Fruit fly (Drosophila melanogaster) whole organism, embryonic: Measurements from ENCODE around the gene sws.

ENCODE experiments used
- CG11560 ChIP-seq: fragments of 200-800 bp; sonication (Bioruptor generic); IDR thresholded peaks from 3 replicates; pipeline ENCODE4 v1.3.6; 2022; ENCODE audit warnings: missing biosample characterization, missing genetic modification characterization
- CG12104 ChIP-seq: fragments of 200-800 bp; sonication (Bioruptor generic); optimal IDR thresholded peaks from 3 replicates; lab custom pipeline; 2016; ENCODE audit warnings: missing biosample characterization, missing genetic modification characterization
- CG14710 ChIP-seq: fragments of 200-800 bp; sonication (Bioruptor generic); optimal IDR thresholded peaks from 3 replicates; lab custom pipeline; 2019; ENCODE audit warnings: missing biosample characterization, mild to moderate bottlenecking, missing genetic modification characterization, moderate library complexity
- CG15514 ChIP-seq: fragments of 200-800 bp; sonication (Bioruptor generic); optimal IDR thresholded peaks from 3 replicates; lab custom pipeline; 2017; ENCODE audit warnings: missing biosample characterization, missing genetic modification characterization, mild to moderate bottlenecking, moderate library complexity, missing genetic modification reagents
- CG15696 ChIP-seq: fragments of 200-800 bp; sonication (Bioruptor generic); optimal IDR thresholded peaks from 2 replicates; lab custom pipeline; 2019; ENCODE audit warnings: missing biosample characterization, mild to moderate bottlenecking, missing genetic modification characterization, moderate library complexity
- CG18011 ChIP-seq: fragments of 200-800 bp; sonication (Bioruptor generic); optimal IDR thresholded peaks from 2 replicates; lab custom pipeline; 2017; ENCODE audit warnings: missing biosample characterization, missing genetic modification characterization, mild to moderate bottlenecking, moderate library complexity, missing genotype
- CG18619 ChIP-seq: fragments of 200-800 bp; sonication (Bioruptor generic); optimal IDR thresholded peaks from 3 replicates; lab custom pipeline; 2017; ENCODE audit warnings: missing biosample characterization, mild to moderate bottlenecking, missing genetic modification characterization
- CG2678 ChIP-seq: fragments of 200-800 bp; sonication (Bioruptor generic); optimal IDR thresholded peaks from 3 replicates; lab custom pipeline; 2019; ENCODE audit warnings: missing biosample characterization, mild to moderate bottlenecking, missing genetic modification characterization, moderate library complexity
- CG30020 ChIP-seq: fragments of 200-800 bp; optimal IDR thresholded peaks from 2 replicates; lab custom pipeline; 2019; ENCODE audit warnings: missing biosample characterization, mild to moderate bottlenecking, missing genetic modification characterization, moderate library complexity
- CG30431 ChIP-seq: fragments of 200-800 bp; sonication (Bioruptor generic); optimal IDR thresholded peaks from 2 replicates; lab custom pipeline; 2017; ENCODE audit warnings: missing biosample characterization, missing genetic modification characterization
- CG3407 ChIP-seq: fragments of 200-800 bp; sonication (Bioruptor generic); optimal IDR thresholded peaks from 2 replicates; lab custom pipeline; 2018; ENCODE audit warnings: missing biosample characterization, mild to moderate bottlenecking, missing genetic modification characterization
- CG3726 ChIP-seq: fragments of 200-800 bp; sonication (Bioruptor generic); IDR thresholded peaks from 3 replicates; pipeline ENCODE4, ENCODE4 v1.3.6; 2022; ENCODE audit warnings: missing biosample characterization, missing genetic modification characterization
- CG42726 ChIP-seq: fragments of 200-800 bp; sonication (Bioruptor generic); IDR thresholded peaks from 2 replicates; pipeline ENCODE4 v1.3.6; 2022; ENCODE audit warnings: missing biosample characterization, missing genetic modification characterization; ENCODE audit not compliant: partially characterized antibody
- CG6765 ChIP-seq: fragments of 200-800 bp; sonication (Bioruptor generic); optimal IDR thresholded peaks from 3 replicates; lab custom pipeline; 2017; ENCODE audit warnings: missing biosample characterization, mild to moderate bottlenecking, missing genetic modification characterization
- CG6791 ChIP-seq: fragments of 200-800 bp; sonication (Bioruptor generic); IDR thresholded peaks from 3 replicates; pipeline ENCODE4 v1.3.6; 2022; ENCODE audit warnings: missing biosample characterization, missing genetic modification characterization; ENCODE audit not compliant: partially characterized antibody
- CG7556 ChIP-seq: fragments of 200-800 bp; sonication (Bioruptor generic); optimal IDR thresholded peaks from 2 replicates; lab custom pipeline; 2017; ENCODE audit warnings: missing biosample characterization, mild to moderate bottlenecking, missing genetic modification characterization
- CG7963 ChIP-seq: fragments of 200-800 bp; sonication (Bioruptor generic); IDR thresholded peaks from 3 replicates; pipeline ENCODE4 v1.3.6; 2022; ENCODE audit warnings: missing biosample characterization, missing genetic modification characterization; ENCODE audit not compliant: partially characterized antibody
- Camta ChIP-seq: fragments of 200-800 bp; sonication (Bioruptor generic); optimal IDR thresholded peaks from 2 replicates; lab custom pipeline; 2016; ENCODE audit warnings: missing biosample characterization, missing genetic modification characterization
- Deaf1 ChIP-seq: fragments of 200-800 bp; optimal IDR thresholded peaks from 3 replicates; lab custom pipeline; 2019; ENCODE audit warnings: missing biosample characterization, mild to moderate bottlenecking, missing genetic modification characterization, moderate library complexity
- Dip3 ChIP-seq: fragments of 200-800 bp; sonication (Bioruptor generic); optimal IDR thresholded peaks from 3 replicates; lab custom pipeline; 2016; ENCODE audit warnings: missing biosample characterization, missing genetic modification characterization
- Dref ChIP-seq: fragments of 200-800 bp; sonication (Bioruptor generic); IDR thresholded peaks from 2 replicates; pipeline ENCODE4 v1.3.6; 2022; ENCODE audit warnings: missing biosample characterization, missing genetic modification characterization
- Elba2 ChIP-seq: fragments of 200-800 bp; sonication (Bioruptor generic); optimal IDR thresholded peaks from 3 replicates; lab custom pipeline; 2016; ENCODE audit warnings: missing biosample characterization, missing genetic modification characterization
- Fer1 ChIP-seq: fragments of 200-800 bp; sonication (Bioruptor generic); optimal IDR thresholded peaks from 2 replicates; lab custom pipeline; 2017; ENCODE audit warnings: missing biosample characterization, mild to moderate bottlenecking, missing genetic modification characterization
- HLH54F ChIP-seq: fragments of 200-800 bp; sonication (Bioruptor generic); optimal IDR thresholded peaks from 3 replicates; lab custom pipeline; 2016; ENCODE audit warnings: missing biosample characterization, missing genetic modification characterization
- HmgD ChIP-seq: fragments of 200-800 bp; sonication (Bioruptor generic); optimal IDR thresholded peaks from 3 replicates; lab custom pipeline; 2016; ENCODE audit warnings: missing biosample characterization, missing genetic modification characterization
- Hr51 ChIP-seq, 2 experiments: fragments of 200-800 bp; sonication (Bioruptor generic); optimal IDR thresholded peaks; 2 replicates in 1 of 2; 3 replicates in 1 of 2; lab custom pipeline; 2016 to 2018; ENCODE audit warnings: missing biosample characterization in 2 of 2, missing genetic modification characterization in 2 of 2, mild to moderate bottlenecking in 1 of 2, moderate library complexity in 1 of 2
- Meics ChIP-seq: fragments of 200-800 bp; sonication (Bioruptor generic); optimal IDR thresholded peaks from 2 replicates; lab custom pipeline; 2017; ENCODE audit warnings: missing biosample characterization, mild to moderate bottlenecking, missing genetic modification characterization
- NK7.1 ChIP-seq: fragments of 200-800 bp; sonication (Bioruptor generic); optimal IDR thresholded peaks from 3 replicates; lab custom pipeline; 2016; ENCODE audit warnings: missing biosample characterization, missing genetic modification characterization
- Oaz ChIP-seq: fragments of 200-800 bp; sonication (Bioruptor generic); IDR thresholded peaks from 2 replicates; pipeline ENCODE4 v1.3.6; 2022; ENCODE audit warnings: missing biosample characterization, missing genetic modification characterization
- Sox100B ChIP-seq: fragments of 200-800 bp; sonication (Bioruptor generic); optimal IDR thresholded peaks from 3 replicates; lab custom pipeline; 2018; ENCODE audit warnings: missing biosample characterization, mild to moderate bottlenecking, missing genetic modification characterization
- Stat92E ChIP-seq, 3 experiments: fragments of >200 bp in 2 of 3; fragments of 200-800 bp in 1 of 3; sonication (Bioruptor generic) in 1 of 3; optimal IDR thresholded peaks; 2 replicates each; lab custom pipeline; 2017 to 2019; ENCODE audit warnings: missing biosample characterization in 3 of 3, missing genetic modification characterization in 3 of 3, mild to moderate bottlenecking in 1 of 3, moderate library complexity in 1 of 3
- cato ChIP-seq: fragments of 200-800 bp; sonication (Bioruptor generic); optimal IDR thresholded peaks from 2 replicates; lab custom pipeline; 2016; ENCODE audit warnings: missing biosample characterization, missing genetic modification characterization, borderline replicate concordance
- chm ChIP-seq: fragments of 200-800 bp; sonication (Bioruptor generic); IDR thresholded peaks from 2 replicates; pipeline ENCODE4 v1.3.6; 2022; ENCODE audit warnings: missing biosample characterization, missing genetic modification characterization
- ci ChIP-seq: fragments of 200-800 bp; sonication (Bioruptor generic); IDR thresholded peaks from 3 replicates; pipeline ENCODE4 v1.3.6; 2022; ENCODE audit warnings: missing biosample characterization, missing genetic modification characterization
- da ChIP-seq: fragments of 200-800 bp; sonication (Bioruptor generic); optimal IDR thresholded peaks from 2 replicates; lab custom pipeline; 2016; ENCODE audit warnings: missing biosample characterization, missing genetic modification characterization
- dmrt99B ChIP-seq: fragments of 200-800 bp; sonication (Bioruptor generic); optimal IDR thresholded peaks from 2 replicates; lab custom pipeline; 2018; ENCODE audit warnings: missing biosample characterization, mild to moderate bottlenecking, missing genetic modification characterization, moderate library complexity
- esg ChIP-seq: fragments of 200-800 bp; sonication (Bioruptor generic); conservative IDR thresholded peaks from 2 replicates; pipeline ENCODE4 v1.3.6; 2022; ENCODE audit warnings: missing biosample characterization, missing genetic modification characterization
- fd3F ChIP-seq: fragments of 200-800 bp; sonication (Bioruptor generic); optimal IDR thresholded peaks from 2 replicates; lab custom pipeline; 2018; ENCODE audit warnings: missing biosample characterization, mild to moderate bottlenecking, missing genetic modification characterization, moderate library complexity
- fu2 ChIP-seq: fragments of 200-800 bp; sonication (Bioruptor generic); optimal IDR thresholded peaks from 2 replicates; lab custom pipeline; 2016; ENCODE audit warnings: missing biosample characterization, missing genetic modification characterization
- ind ChIP-seq: fragments of 200-800 bp; sonication (Bioruptor generic); optimal IDR thresholded peaks from 3 replicates; lab custom pipeline; 2016; ENCODE audit warnings: missing biosample characterization, missing genetic modification characterization
- klu ChIP-seq: fragments of 200-800 bp; sonication (Bioruptor generic); IDR thresholded peaks from 2 replicates; pipeline ENCODE4 v1.3.6; 2022; ENCODE audit warnings: missing biosample characterization, missing genetic modification characterization
- lab ChIP-seq: fragments of 200-800 bp; sonication (Bioruptor generic); optimal IDR thresholded peaks from 3 replicates; lab custom pipeline; 2017; ENCODE audit warnings: missing biosample characterization, missing genetic modification characterization, mild to moderate bottlenecking, moderate library complexity, missing genetic modification reagents
- nau ChIP-seq: fragments of 200-800 bp; sonication (Bioruptor generic); optimal IDR thresholded peaks from 3 replicates; lab custom pipeline; 2017; ENCODE audit warnings: missing biosample characterization, mild to moderate bottlenecking, missing genetic modification characterization, missing genetic modification reagents
- sc ChIP-seq, 3 experiments: fragments of >200 bp in 2 of 3; fragments of 200-800 bp in 1 of 3; sonication (Bioruptor generic) in 1 of 3; optimal IDR thresholded peaks; 2 replicates in 2 of 3; 3 replicates in 1 of 3; lab custom pipeline; 2017; ENCODE audit warnings: mild to moderate bottlenecking in 1 of 3, missing biosample characterization in 1 of 3, missing genetic modification characterization in 1 of 3, missing genetic modification reagents in 1 of 3
- seq ChIP-seq: fragments of 200-800 bp; sonication (Bioruptor generic); IDR thresholded peaks from 2 replicates; pipeline ENCODE4 v1.3.6; 2022; ENCODE audit warnings: missing biosample characterization, missing genetic modification characterization
- slbo ChIP-seq: fragments of 200-800 bp; sonication (Bioruptor generic); IDR thresholded peaks from 2 replicates; pipeline ENCODE4 v1.3.6; 2022; ENCODE audit warnings: missing biosample characterization, missing genetic modification characterization
- ssp ChIP-seq: fragments of 200-800 bp; sonication (Bioruptor generic); IDR thresholded peaks from 2 replicates; pipeline ENCODE4 v1.3.6; 2022; ENCODE audit warnings: missing biosample characterization, missing genetic modification characterization
- sug ChIP-seq: fragments of 200-800 bp; optimal IDR thresholded peaks from 2 replicates; lab custom pipeline; 2019; ENCODE audit warnings: missing biosample characterization, mild to moderate bottlenecking, missing genetic modification characterization, moderate library complexity
- zfh1 ChIP-seq: fragments of 200-800 bp; sonication (Bioruptor generic); IDR thresholded peaks from 3 replicates; pipeline ENCODE4 v1.3.6; 2022; ENCODE audit warnings: missing biosample characterization, missing genetic modification characterization

The sws gene

DNA sequence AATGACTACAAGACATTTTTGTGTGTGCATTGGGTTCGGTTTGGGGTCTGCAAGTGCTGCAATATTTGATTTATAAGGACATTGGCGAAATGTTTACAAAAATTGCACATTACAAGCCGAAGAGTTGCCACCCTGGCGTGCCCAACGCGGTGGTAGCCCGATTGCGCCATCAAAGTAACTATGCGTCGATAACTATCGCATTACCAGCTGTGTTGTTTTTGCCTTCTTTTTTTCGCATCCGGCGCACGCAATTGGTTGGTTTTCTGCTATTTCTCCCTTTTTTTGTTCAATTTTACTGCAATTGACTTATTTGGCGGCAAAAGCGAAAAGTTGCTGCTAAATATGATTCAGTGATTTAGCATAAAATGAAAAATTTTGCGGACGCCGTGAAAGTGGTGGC lies 33.4 kb downstream of the sws start, which contains the start of gene RpS14b (continued):
- TF ChIP-seq CG7556 (no peak), klu (peak; percentile 23; the same call in 1 of the 2 replicates), da (GFP tag; lab: Kevin White, UChicago) (peak; percentile 48), sug (peak; percentile 65), CG30431 (GFP tag; lab: Kevin White, UChicago) (no peak), sc (optimal IDR thresholded peaks at IDR 0.05; lab: Kevin White, UChicago) (no peak), sc (GFP tag; optimal IDR thresholded peaks at IDR 0.05; lab: Kevin White, UChicago) (peak; percentile 8), dmrt99B (tag; lab: Kevin White, UChicago) (peak; percentile 10), ind (GFP tag; lab: Kevin White, UChicago) (peak; percentile 40), Dref (GFP tag; lab: Robert Waterston, UW) (peak; percentile 88), Stat92E (GFP tag; optimal IDR thresholded peaks at IDR 0.05; lab: Kevin White, UChicago) (no peak), Camta (GFP tag; lab: Kevin White, UChicago) (peak; percentile 37), CG12104 (GFP tag; lab: Kevin White, UChicago) (no peak), Hr51 (GFP tag; optimal IDR thresholded peaks at IDR 0.05; lab: Kevin White, UChicago) (peak; percentile 29 to 63), cato (GFP tag; lab: Kevin White, UChicago) (no peak), CG3407 (GFP tag; lab: Kevin White, UChicago) (peak; percentile 40), seq (GFP tag; lab: Robert Waterston, UW) (no peak; the same call in 1 of the 2 replicates), nau (GFP tag; lab: Kevin White, UChicago) (peak; percentile 53), HLH54F (GFP tag; lab: Kevin White, UChicago) (peak; percentile 45), ci (GFP tag; lab: Robert Waterston, UW) (peak; percentile 91), CG3726 (GFP tag; lab: Robert Waterston, UW) (no peak), Meics (peak; percentile 85), NK7.1 (GFP tag; lab: Kevin White, UChicago) (peak; percentile 43), HmgD (peak; percentile 48), CG30020 (tag; lab: Kevin White, UChicago) (peak; percentile 14), CG14710 (tag; lab: Kevin White, UChicago) (peak; percentile 54), Elba2 (GFP tag; lab: Kevin White, UChicago) (no peak), CG15696 (tag; lab: Kevin White, UChicago) (no peak), CG42726 (peak; percentile 70; the same call in 1 of the 2 replicates), CG18619 (GFP tag; lab: Kevin White, UChicago) (peak; percentile 57), fd3F (GFP tag; lab: Kevin White, UChicago) (peak; percentile 22), CG18011 (peak; percentile 62), lab (peak; percentile 87), ssp (GFP tag; lab: Robert Waterston, UW) (peak; percentile 58), CG6765 (GFP tag; lab: Kevin White, UChicago) (peak; percentile 75), CG2678 (tag; lab: Kevin White, UChicago) (peak; percentile 31), CG11560 (tag; lab: Robert Waterston, UW) (no peak), CG6791 (GFP tag; lab: Robert Waterston, UW) (peak; percentile 68), Dip3 (GFP tag; lab: Kevin White, UChicago) (peak; percentile 57), zfh1 (GFP tag; lab: Robert Waterston, UW) (peak; percentile 73), slbo (GFP tag; lab: Robert Waterston, UW) (peak; percentile 75), chm (GFP tag; lab: Robert Waterston, UW) (peak; percentile 82), fu2 (peak; percentile 31), Fer1 (GFP tag; lab: Kevin White, UChicago) (peak; percentile 77), esg (GFP tag; lab: Robert Waterston, UW) (0 out of 2 replicates have a peak, but pooled peaks have one; percentile 5), Sox100B (peak; percentile 45), CG15514 (GFP tag; lab: Kevin White, UChicago) (peak; percentile 79), CG7963 (GFP tag; lab: Robert Waterston, UW) (0 out of 3 replicates have a peak, but pooled peaks have one; percentile 43), Deaf1 (tag; lab: Kevin White, UChicago) (peak; percentile 7), Oaz (peak; percentile 52)
